Worm (Caenorhabditis elegans) whole organism, early embryonic: ENCODE measurements around the gene str-60.

Source experiments
- F13C5.2 ChIP-seq: sonication (generic microtip); optimal IDR thresholded peaks from 2 replicates; lab custom pipeline; 2017; ENCODE audit warnings: mild to moderate bottlenecking, missing genetic modification characterization, inconsistent platforms, missing compliant biosample characterization
- aly-1 ChIP-seq: sonication (generic microtip); optimal IDR thresholded peaks from 2 replicates; lab custom pipeline; 2016; ENCODE audit warnings: missing genetic modification characterization, missing compliant biosample characterization
- ama-1 ChIP-seq: fragments of 150-350 bp; optimal IDR thresholded peaks from 2 replicates; lab custom pipeline; 2014
- ceh-13 ChIP-seq: fragments of 200-800 bp; sonication (Bioruptor generic); optimal IDR thresholded peaks from 2 replicates; lab custom pipeline; 2018; ENCODE audit warnings: mild to moderate bottlenecking, missing genetic modification characterization, missing compliant biosample characterization
- ceh-36 ChIP-seq: sonication (generic microtip); optimal IDR thresholded peaks from 2 replicates; lab custom pipeline; 2016; ENCODE audit warnings: missing genetic modification characterization, inconsistent platforms, missing compliant biosample characterization
- flt-1 ChIP-seq: fragments of 200-800 bp; sonication (Bioruptor generic); IDR thresholded peaks from 2 replicates; pipeline ENCODE4 v1.3.6; 2022; ENCODE audit warnings: missing genetic modification characterization, missing compliant biosample characterization
- hmbx-1 ChIP-seq: sonication (generic microtip); optimal IDR thresholded peaks from 2 replicates; lab custom pipeline; 2016; ENCODE audit warnings: mild to moderate bottlenecking, missing genetic modification characterization, missing compliant biosample characterization
- hnd-1 ChIP-seq: sonication (generic microtip); optimal IDR thresholded peaks from 2 replicates; lab custom pipeline; 2016; ENCODE audit warnings: missing genetic modification characterization, missing compliant biosample characterization
- scrt-1 ChIP-seq: fragments of 200-800 bp; sonication (Bioruptor generic); IDR thresholded peaks from 2 replicates; pipeline ENCODE4 v1.3.6; 2022; ENCODE audit warnings: missing genetic modification characterization, missing compliant biosample characterization
- tbx-11 ChIP-seq: fragments of 200-800 bp; sonication (Bioruptor generic); IDR thresholded peaks from 2 replicates; pipeline ENCODE4 v1.3.6; 2022; ENCODE audit warnings: missing genetic modification characterization, missing compliant biosample characterization

DNA sequence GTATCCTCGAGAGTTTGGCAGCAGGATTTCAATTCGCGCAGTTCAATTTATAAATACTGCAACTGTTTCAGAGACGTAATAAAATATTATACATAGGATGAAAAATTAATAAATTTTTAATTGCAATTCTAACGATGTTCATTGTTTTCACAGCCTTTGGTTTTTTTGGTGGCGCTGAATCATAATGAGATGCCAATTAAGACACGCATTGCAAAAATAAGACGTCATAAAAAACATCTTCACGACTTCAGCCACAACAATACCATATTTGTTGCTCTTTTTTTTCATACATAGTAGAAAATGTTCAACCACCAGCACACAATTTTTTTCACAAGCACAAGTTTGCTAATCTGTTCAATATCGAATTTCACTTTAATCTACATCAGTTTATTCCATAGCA lies 25.5 kb upstream of the str-60 start, which contains the start of gene str-56:
- TF ChIP-seq tbx-11 (GFP tag; lab: Robert Waterston, UW): no peak
- TF ChIP-seq F13C5.2 (tag; lab: Kevin White, UChicago): no peak
- TF ChIP-seq ceh-13 (GFP tag; lab: Kevin White, UChicago): no peak
- no peak for TF ChIP-seq aly-1 (tag; lab: Kevin White, UChicago)
- no peak for TF ChIP-seq scrt-1
- no peak for TF ChIP-seq flt-1 (GFP tag; lab: Robert Waterston, UW)
- TF ChIP-seq ama-1 (lab: Kevin White, UChicago): no peak
- no peak for TF ChIP-seq hnd-1 (tag; lab: Kevin White, UChicago)
- no peak for TF ChIP-seq ceh-36 (tag; lab: Kevin White, UChicago)
- TF ChIP-seq hmbx-1 (tag; lab: Kevin White, UChicago): no peak
